Worm (Caenorhabditis elegans): ENCODE data around the gene Y70C5C.1.

Gene Y70C5C.1

DNA sequence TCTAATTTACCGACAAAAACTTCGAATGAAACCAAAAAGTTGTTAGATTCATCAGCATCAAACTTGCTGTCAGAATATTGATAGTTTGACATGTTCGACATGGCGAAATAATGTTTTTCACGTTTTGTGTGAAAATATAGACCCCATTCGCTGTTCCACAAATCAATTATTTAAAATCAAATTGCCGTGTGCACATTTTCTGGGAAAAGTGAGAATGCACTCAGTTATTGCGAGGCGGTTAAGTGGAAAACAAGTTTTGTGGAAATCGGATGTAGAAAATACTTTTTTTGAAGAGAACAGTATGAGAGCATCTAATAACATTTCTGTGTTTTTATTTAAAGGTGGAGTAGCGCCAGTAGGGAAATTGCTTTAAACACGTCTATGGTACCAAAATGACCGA, 6.3 kb upstream of the Y70C5C.1 start, which contains the start of gene srw-42:
Gene srw-42 (minus strand): TSS at position 101 of the 400 bp plus-strand sequence.
- TF ChIP-seq lsy-12 (tag; optimal IDR thresholded peaks at IDR 0.05), result no peak
- no peak for TF ChIP-seq ceh-28 (tag; optimal IDR thresholded peaks at IDR 0.05)
- no peak for TF ChIP-seq R02D3.7 (tag; optimal IDR thresholded peaks at IDR 0.05)
- no peak for TF ChIP-seq ztf-11 (tag; optimal IDR thresholded peaks at IDR 0.05)
- no peak for TF ChIP-seq nhr-77 (tag; optimal IDR thresholded peaks at IDR 0.05)
- no peak for TF ChIP-seq ceh-16 (tag; optimal IDR thresholded peaks at IDR 0.05)

DNA sequence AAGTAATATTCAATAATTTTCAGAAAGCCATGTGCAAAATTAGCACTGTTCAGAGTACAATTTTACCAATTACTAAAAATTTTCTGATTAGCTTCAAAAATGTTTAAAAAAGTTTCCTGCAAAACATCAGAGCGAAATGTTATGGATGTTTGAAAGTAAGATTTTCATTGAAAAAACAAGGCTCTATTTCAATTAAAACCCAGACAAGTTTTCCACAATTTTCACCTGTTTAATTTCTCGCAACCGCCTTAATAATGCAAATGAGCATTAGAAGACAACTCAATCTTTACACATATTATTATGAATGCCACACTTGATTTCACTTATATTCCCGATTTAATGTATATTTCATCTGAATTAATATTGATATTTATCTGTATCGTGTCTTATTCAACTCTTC, 5.5 kb upstream of the Y70C5C.1 start, which contains the start of gene srz-101:
Gene srz-101 (plus strand): TSS at position 301 of the 400 bp plus-strand sequence.
- TF ChIP-seq ZK546.5 (tag; optimal IDR thresholded peaks at IDR 0.05) (no peak), ceh-28 (tag; optimal IDR thresholded peaks at IDR 0.05) (no peak), nfya-1 (tag; optimal IDR thresholded peaks at IDR 0.05; ENCODE audit: insufficient read depth) (no peak)

DNA sequence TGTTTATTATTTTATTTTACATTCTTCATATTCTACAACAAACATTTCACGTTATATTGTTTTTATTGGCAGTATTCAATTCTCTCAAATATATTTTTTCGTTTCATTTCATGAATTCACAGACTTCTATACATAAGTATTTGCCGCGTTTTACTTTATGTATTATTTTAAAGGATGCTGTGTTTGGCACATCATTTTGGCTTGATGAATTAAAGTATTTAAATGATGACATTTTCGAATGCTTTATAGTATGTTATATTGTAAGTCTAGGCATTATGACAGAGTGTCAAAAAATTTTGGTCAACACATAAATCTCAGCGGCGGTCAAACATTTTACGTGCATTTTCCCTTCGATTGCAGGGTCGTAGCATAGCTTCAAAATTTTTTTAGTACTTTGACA, 4.5 kb upstream of the Y70C5C.1 start:
- no peak for TF ChIP-seq pqm-1 (tag; optimal IDR thresholded peaks at IDR 0.05)
- TF ChIP-seq lin-15B (tag; optimal IDR thresholded peaks at IDR 0.05), result no peak
- TF ChIP-seq tbx-2 (tag; optimal IDR thresholded peaks at IDR 0.05), result no peak
- TF ChIP-seq pha-4 (tag; optimal IDR thresholded peaks at IDR 0.05), result no peak
- no peak for TF ChIP-seq daf-12 (tag; optimal IDR thresholded peaks at IDR 0.05)
- TF ChIP-seq lin-39 (tag; optimal IDR thresholded peaks at IDR 0.05), result no peak
- no peak for TF ChIP-seq nhr-237 (tag; optimal IDR thresholded peaks at IDR 0.05)
- no peak for TF ChIP-seq mdl-1 (tag; optimal IDR thresholded peaks at IDR 0.05)
- no peak for TF ChIP-seq unc-39 (tag; optimal IDR thresholded peaks at IDR 0.05)
- TF ChIP-seq elt-3 (tag; optimal IDR thresholded peaks at IDR 0.05), result no peak
- no peak for TF ChIP-seq ama-1 (optimal IDR thresholded peaks at IDR 0.05)
- TF ChIP-seq nhr-23 (tag; optimal IDR thresholded peaks at IDR 0.05), result no peak
- no peak for TF ChIP-seq nhr-43 (tag; optimal IDR thresholded peaks at IDR 0.05; ENCODE audit: poor library complexity, severe bottlenecking)
- no peak for TF ChIP-seq skn-1 (tag; optimal IDR thresholded peaks at IDR 0.05)
- TF ChIP-seq egl-5 (tag; optimal IDR thresholded peaks at IDR 0.05), result no peak
- no peak for TF ChIP-seq unc-62 (GFP tag; optimal IDR thresholded peaks at IDR 0.05)

ce11 chrV:16697178-16697577, 2.8 kb upstream of the Y70C5C.1 start, which contains the start of gene srw-41:
Gene srw-41, plus strand, starts transcription at chrV:16697478.
- TF ChIP-seq hmg-11 (tag; optimal IDR thresholded peaks at IDR 0.05) (no peak), unc-62 (GFP tag; optimal IDR thresholded peaks at IDR 0.05) (no peak), R02D3.7 (tag; optimal IDR thresholded peaks at IDR 0.05) (no peak), mml-1 (tag; optimal IDR thresholded peaks at IDR 0.05) (no peak), snpc-4 (tag; optimal IDR thresholded peaks at IDR 0.05) (no peak), nfya-1 (tag; optimal IDR thresholded peaks at IDR 0.05; ENCODE audit: insufficient read depth) (no peak), nhr-12 (tag; optimal IDR thresholded peaks at IDR 0.05) (no peak), ama-1 (optimal IDR thresholded peaks at IDR 0.05) (no peak), ceh-82 (tag; optimal IDR thresholded peaks at IDR 0.05) (no peak), fkh-10 (GFP tag; optimal IDR thresholded peaks at IDR 0.05) (no peak), unc-39 (tag; optimal IDR thresholded peaks at IDR 0.05) (no peak), nhr-77 (tag; optimal IDR thresholded peaks at IDR 0.05) (no peak), daf-12 (tag; optimal IDR thresholded peaks at IDR 0.05) (no peak), ceh-16 (tag; optimal IDR thresholded peaks at IDR 0.05) (no peak)

- TF ChIP-seq fkh-10 (GFP tag; optimal IDR thresholded peaks at IDR 0.05) (no peak), eor-1 (tag; optimal IDR thresholded peaks at IDR 0.05) (no peak), elt-1 (tag; optimal IDR thresholded peaks at IDR 0.05) (no peak), nhr-25 (tag; optimal IDR thresholded peaks at IDR 0.05) (no peak), tbx-2 (tag; optimal IDR thresholded peaks at IDR 0.05) (no peak)
Observed at ce11 chrV:16706549-16706948, 6.5 kb downstream of the Y70C5C.1 start, which contains the start of gene clec-9. Gene clec-9, minus strand, starts transcription at chrV:16706649.

DNA sequence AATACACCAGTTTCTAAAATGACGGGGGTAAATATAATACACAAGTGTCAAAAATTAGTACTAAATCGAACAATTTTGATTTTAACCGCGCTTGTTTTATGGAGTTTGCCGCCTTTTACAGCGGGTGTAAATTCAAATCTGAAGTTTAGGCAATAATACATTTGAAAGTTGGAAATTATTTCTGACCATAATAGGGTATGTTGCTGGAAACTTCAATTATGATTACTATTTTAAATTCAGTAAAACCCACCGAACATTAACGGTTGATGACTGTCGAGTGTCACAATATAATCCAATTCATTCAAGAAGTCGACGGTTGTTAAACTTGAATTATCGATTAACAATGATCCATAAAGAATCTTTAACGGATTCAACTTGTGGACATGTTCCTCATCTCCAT, 13.8 kb downstream of the Y70C5C.1 start:
- TF ChIP-seq fkh-2 (tag; optimal IDR thresholded peaks at IDR 0.05) (no peak), snpc-4 (tag; optimal IDR thresholded peaks at IDR 0.05) (no peak), ceh-28 (tag; optimal IDR thresholded peaks at IDR 0.05) (no peak), unc-62 (GFP tag; optimal IDR thresholded peaks at IDR 0.05) (no peak), elt-3 (tag; optimal IDR thresholded peaks at IDR 0.05) (no peak), lin-15B (tag; optimal IDR thresholded peaks at IDR 0.05) (no peak), eor-1 (tag; optimal IDR thresholded peaks at IDR 0.05) (no peak), tbx-2 (tag; optimal IDR thresholded peaks at IDR 0.05) (no peak), skn-1 (tag; optimal IDR thresholded peaks at IDR 0.05) (no peak), mdl-1 (tag; optimal IDR thresholded peaks at IDR 0.05) (no peak)

Data from whole organism, L3 larva.